Worm (Caenorhabditis elegans): ENCODE data around the gene frpr-2.

DNA sequence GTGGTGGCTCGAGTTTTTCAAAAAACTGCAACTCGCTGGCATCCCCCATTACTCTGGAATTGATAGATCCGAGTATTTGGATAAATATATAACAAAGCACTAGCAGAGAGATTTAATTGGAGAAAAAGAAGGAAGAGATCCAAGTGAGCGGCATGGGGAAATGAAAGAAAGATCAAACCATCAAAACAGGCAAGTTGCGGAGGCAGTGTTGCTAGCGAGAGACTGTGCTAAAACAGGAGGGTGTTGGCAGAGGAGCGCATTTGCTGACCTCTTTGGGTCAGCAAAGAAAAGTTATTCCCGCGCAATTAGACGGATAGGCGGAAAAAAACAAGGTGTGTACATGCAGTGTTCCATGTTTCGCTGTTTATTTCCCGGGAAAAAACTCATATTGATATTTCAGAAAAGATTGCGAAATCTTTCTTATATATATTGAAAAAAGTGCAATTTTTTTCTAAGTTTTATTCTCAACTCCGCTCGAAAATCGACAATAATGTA lies 10.4 kb downstream of the frpr-2 start, which contains the start of gene ppk-3:
- TF ChIP-seq lin-13 (GFP tag; optimal IDR thresholded peaks at IDR 0.05) (peak; percentile 84), ztf-11 (tag; optimal IDR thresholded peaks at IDR 0.05) (no peak), nhr-11 (tag; optimal IDR thresholded peaks at IDR 0.05) (no peak), unc-39 (tag; optimal IDR thresholded peaks at IDR 0.05) (no peak), mab-5 (tag; optimal IDR thresholded peaks at IDR 0.05) (peak; percentile 51), fos-1 (tag; optimal IDR thresholded peaks at IDR 0.05) (peak; percentile 63), aly-2 (tag; optimal IDR thresholded peaks at IDR 0.05) (no peak), ama-1 (optimal IDR thresholded peaks at IDR 0.05) (no peak)

Data from whole organism, L2 larva.